Fruit fly (Drosophila melanogaster): ENCODE data around the gene CG6428.
A peak's percentile ranks its signal among the peaks of the same experiment; 100 is the strongest.

CG6428 gene

DNA sequence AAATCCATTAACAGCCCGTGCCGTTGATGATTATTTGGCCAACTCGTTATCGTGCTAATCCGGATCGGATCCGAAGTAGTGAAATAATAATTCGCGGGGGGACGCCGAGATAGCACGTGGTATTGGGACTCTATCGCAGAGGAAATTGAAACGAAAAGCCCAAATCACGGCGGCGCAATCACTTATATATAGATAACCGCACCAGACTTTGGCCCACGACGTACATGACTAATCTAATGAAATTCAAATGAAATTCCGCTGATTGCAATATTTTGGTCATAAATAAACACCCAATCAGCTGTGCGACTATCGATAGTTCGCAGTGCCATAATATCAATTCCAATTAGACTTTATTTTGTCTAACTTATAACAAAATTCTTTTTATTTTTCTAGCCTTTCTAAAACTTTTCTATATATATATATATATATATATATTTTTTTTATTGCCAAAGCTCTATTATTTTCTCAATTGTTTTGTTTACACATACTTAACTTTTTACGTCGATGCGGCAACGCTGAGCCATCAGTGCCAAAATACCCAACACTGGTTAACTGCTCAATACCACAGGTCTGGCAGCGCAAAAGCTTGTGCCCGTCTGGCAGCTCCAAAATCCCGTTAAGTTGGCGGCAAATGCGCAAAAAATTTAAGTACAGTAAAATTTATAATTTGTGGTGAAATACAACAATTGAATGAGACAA, at the start of gene CG6428 (continued):
- TF ChIP-seq tll (GFP tag; optimal IDR thresholded peaks at IDR 0.05) (no peak), CG14965 (GFP tag; optimal IDR thresholded peaks at IDR 0.05; ENCODE audit: borderline replicate concordance) (no peak), Taf1 (GFP tag; IDR thresholded peaks at IDR 0.05) (no peak), CG30431 (GFP tag; optimal IDR thresholded peaks at IDR 0.05) (no peak), trem (tag; optimal IDR thresholded peaks at IDR 0.05) (peak; percentile 60), CG6854 (GFP tag; optimal IDR thresholded peaks at IDR 0.05) (no peak), br (optimal IDR thresholded peaks at IDR 0.05) (no peak), esg (GFP tag; conservative IDR thresholded peaks at IDR 0.05) (no peak), pb (GFP tag; optimal IDR thresholded peaks at IDR 0.05) (no peak), ken (GFP tag; IDR thresholded peaks at IDR 0.05) (0 out of 3 replicates have a peak, but pooled peaks have one; percentile 43), Sox102F (GFP tag; optimal IDR thresholded peaks at IDR 0.05) (no peak), dysf (GFP tag; IDR thresholded peaks at IDR 0.05) (0 out of 3 replicates have a peak, but pooled peaks have one; percentile 19), Ada2b (GFP tag; IDR thresholded peaks at IDR 0.05) (peak; percentile 37), CG7987 (GFP tag; optimal IDR thresholded peaks at IDR 0.05) (peak; percentile 9), hkb (optimal IDR thresholded peaks at IDR 0.05) (no peak), hkb (GFP tag; IDR thresholded peaks at IDR 0.05) (no peak), CG13296 (GFP tag; optimal IDR thresholded peaks at IDR 0.05) (peak; percentile 57), MTF-1 (GFP tag; optimal IDR thresholded peaks at IDR 0.05; ENCODE audit: borderline replicate concordance) (no peak), bigmax (GFP tag; optimal IDR thresholded peaks at IDR 0.05) (no peak), gcm2 (GFP tag; optimal IDR thresholded peaks at IDR 0.05) (no peak), cato (GFP tag; optimal IDR thresholded peaks at IDR 0.05; ENCODE audit: borderline replicate concordance) (no peak), GATAe (GFP tag; conservative IDR thresholded peaks at IDR 0.05) (peak; percentile 56), pfk (GFP tag; optimal IDR thresholded peaks at IDR 0.05) (no peak), Mes4 (GFP tag; optimal IDR thresholded peaks at IDR 0.05) (no peak), CG33213 (GFP tag; optimal IDR thresholded peaks at IDR 0.05) (peak; percentile 28), jumu (GFP tag; optimal IDR thresholded peaks at IDR 0.05) (peak; percentile 11), twi (tag; optimal IDR thresholded peaks at IDR 0.05) (no peak), danr (GFP tag; IDR thresholded peaks at IDR 0.05) (no peak), CG3838 (GFP tag; optimal IDR thresholded peaks at IDR 0.05) (no peak), gt (GFP tag; IDR thresholded peaks at IDR 0.05) (no peak), CG6765 (GFP tag; optimal IDR thresholded peaks at IDR 0.05) (no peak), schlank (tag; optimal IDR thresholded peaks at IDR 0.05) (no peak), CG14050 (GFP tag; IDR thresholded peaks at IDR 0.05) (peak; percentile 20; the same call in 1 of the 3 replicates), CG11247 (GFP tag; IDR thresholded peaks at IDR 0.05) (no peak; the same call in 1 of the 2 replicates), CG15601 (tag; optimal IDR thresholded peaks at IDR 0.05) (peak; percentile 42), CG10321 (GFP tag; IDR thresholded peaks at IDR 0.05) (no peak), HLH3B (GFP tag; IDR thresholded peaks at IDR 0.05) (no peak), CG1529 (GFP tag; optimal IDR thresholded peaks at IDR 0.05) (no peak), Dp (GFP tag; optimal IDR thresholded peaks at IDR 0.05) (peak; percentile 83), CG15269 (tag; optimal IDR thresholded peaks at IDR 0.05) (no peak), CG17612 (GFP tag; IDR thresholded peaks at IDR 0.05) (no peak), CG4617 (GFP tag; optimal IDR thresholded peaks at IDR 0.05; ENCODE audit: borderline replicate concordance) (peak; percentile 13), CG17186 (GFP tag; optimal IDR thresholded peaks at IDR 0.05) (peak; percentile 11), Drgx (GFP tag; IDR thresholded peaks at IDR 0.05) (no peak), caup (GFP tag; optimal IDR thresholded peaks at IDR 0.05; ENCODE audit: severe bottlenecking) (peak; percentile 37), org-1 (GFP tag; optimal IDR thresholded peaks at IDR 0.05) (no peak), kah (GFP tag; optimal IDR thresholded peaks at IDR 0.05) (no peak), Ptx1 (GFP tag; IDR thresholded peaks at IDR 0.05) (peak; percentile 50), Dll (GFP tag; IDR thresholded peaks at IDR 0.05; ENCODE audit: partially characterized antibody) (peak; percentile 79), Ets97D (GFP tag; optimal IDR thresholded peaks at IDR 0.05) (peak; percentile 70)
